Worm (Caenorhabditis elegans) whole organism, late embryonic: ENCODE data around the gene Y110A2AL.7.

Experiments used
- C38D4.7 ChIP-seq: fragments of 200-800 bp; sonication (Bioruptor generic); optimal IDR thresholded peaks from 2 replicates; lab custom pipeline; 2018; ENCODE audit warnings: mild to moderate bottlenecking, missing genetic modification characterization, moderate library complexity, missing compliant biosample characterization
- F13H6.1 ChIP-seq: sonication (generic microtip); optimal IDR thresholded peaks from 2 replicates; lab custom pipeline; 2016; ENCODE audit warnings: missing genetic modification characterization, missing compliant biosample characterization
- K09A11.1 ChIP-seq: sonication (generic microtip); optimal IDR thresholded peaks from 2 replicates; lab custom pipeline; 2017; ENCODE audit warnings: antibody characterized with exemption, mild to moderate bottlenecking, missing genetic modification characterization, missing compliant biosample characterization; ENCODE audit not compliant: insufficient read depth
- T23F11.4 ChIP-seq: fragments of 200-800 bp; sonication (Bioruptor generic); optimal IDR thresholded peaks from 2 replicates; lab custom pipeline; 2018; ENCODE audit warnings: mild to moderate bottlenecking, missing genetic modification characterization, missing compliant biosample characterization
- Y22D7AL.16 ChIP-seq: sonication (generic microtip); optimal IDR thresholded peaks from 2 replicates; lab custom pipeline; 2016; ENCODE audit warnings: missing genetic modification characterization, missing compliant biosample characterization
- ahr-1 ChIP-seq: sonication (generic microtip); optimal IDR thresholded peaks from 2 replicates; lab custom pipeline; 2016; ENCODE audit warnings: missing genetic modification characterization, missing compliant biosample characterization
- ama-1 ChIP-seq: fragments of 150-350 bp; optimal IDR thresholded peaks from 2 replicates; lab custom pipeline; 2014
- ceh-18 ChIP-seq: sonication (generic microtip); optimal IDR thresholded peaks from 2 replicates; lab custom pipeline; 2016; ENCODE audit warnings: missing genetic modification characterization, missing compliant biosample characterization
- ceh-22 ChIP-seq: sonication (generic microtip); optimal IDR thresholded peaks from 2 replicates; lab custom pipeline; 2017; ENCODE audit warnings: missing biosample characterization, missing genetic modification characterization
- ceh-31 ChIP-seq: sonication (generic microtip); optimal IDR thresholded peaks from 2 replicates; lab custom pipeline; 2016; ENCODE audit warnings: missing genetic modification characterization, missing compliant biosample characterization
- ceh-34 ChIP-seq: sonication (generic microtip); optimal IDR thresholded peaks from 2 replicates; lab custom pipeline; 2016; ENCODE audit warnings: mild to moderate bottlenecking, missing genetic modification characterization, missing compliant biosample characterization
- ceh-45 ChIP-seq: fragments of 200-800 bp; sonication (Bioruptor generic); IDR thresholded peaks from 2 replicates; pipeline ENCODE4 v1.3.6; 2022; ENCODE audit warnings: missing genetic modification reagents, missing genetic modification characterization, missing compliant biosample characterization
- ceh-48 ChIP-seq: sonication (generic microtip); optimal IDR thresholded peaks from 2 replicates; lab custom pipeline; 2016; ENCODE audit warnings: missing genetic modification characterization, inconsistent platforms, missing compliant biosample characterization
- ceh-9 ChIP-seq: sonication (generic microtip); optimal IDR thresholded peaks from 2 replicates; lab custom pipeline; 2016; ENCODE audit warnings: mild to moderate bottlenecking, missing genetic modification characterization, inconsistent platforms, missing compliant biosample characterization
- che-1 ChIP-seq: sonication (generic microtip); optimal IDR thresholded peaks from 2 replicates; lab custom pipeline; 2016; ENCODE audit warnings: mild to moderate bottlenecking, missing genetic modification characterization, missing compliant biosample characterization
- dmd-4 ChIP-seq: sonication (generic microtip); optimal IDR thresholded peaks from 2 replicates; lab custom pipeline; 2016; ENCODE audit warnings: borderline replicate concordance, missing genetic modification characterization, missing compliant biosample characterization
- dve-1 ChIP-seq: sonication (generic microtip); optimal IDR thresholded peaks from 2 replicates; lab custom pipeline; 2017; ENCODE audit warnings: antibody characterized with exemption, mild to moderate bottlenecking, missing genetic modification characterization, missing compliant biosample characterization
- elt-4 ChIP-seq: sonication (generic microtip); optimal IDR thresholded peaks from 2 replicates; lab custom pipeline; 2016; ENCODE audit warnings: missing genetic modification characterization, missing compliant biosample characterization
- ets-4 ChIP-seq: sonication (generic microtip); optimal IDR thresholded peaks from 2 replicates; lab custom pipeline; 2016; ENCODE audit warnings: missing genetic modification characterization, missing compliant biosample characterization
- fax-1 ChIP-seq: sonication (generic microtip); optimal IDR thresholded peaks from 2 replicates; lab custom pipeline; 2016; ENCODE audit warnings: missing genotype, missing genetic modification characterization, missing compliant biosample characterization
- fkh-10 ChIP-seq: fragments of 150-350 bp; optimal IDR thresholded peaks from 2 replicates; lab custom pipeline; 2014; ENCODE audit warnings: missing biosample characterization, missing genetic modification reagents, missing genetic modification characterization
- fkh-6 ChIP-seq: sonication (generic microtip); optimal IDR thresholded peaks from 2 replicates; lab custom pipeline; 2016; ENCODE audit warnings: missing genetic modification characterization, missing compliant biosample characterization
- gmeb-2 ChIP-seq: sonication (generic microtip); optimal IDR thresholded peaks from 2 replicates; lab custom pipeline; 2016; ENCODE audit warnings: missing genetic modification characterization, inconsistent platforms, missing compliant biosample characterization
- hlh-13 ChIP-seq: fragments of 200-800 bp; sonication (Bioruptor generic); optimal IDR thresholded peaks from 2 replicates; lab custom pipeline; 2018; ENCODE audit warnings: mild to moderate bottlenecking, missing genetic modification characterization, missing compliant biosample characterization
- hlh-15 ChIP-seq: sonication (generic microtip); optimal IDR thresholded peaks from 2 replicates; lab custom pipeline; 2016; ENCODE audit warnings: missing genetic modification characterization, missing compliant biosample characterization
- hlh-6 ChIP-seq: sonication (generic microtip); optimal IDR thresholded peaks from 2 replicates; lab custom pipeline; 2016; ENCODE audit warnings: missing genotype, missing genetic modification characterization, missing compliant biosample characterization
- lin-11 ChIP-seq: fragments of 200-800 bp; sonication (Bioruptor generic); optimal IDR thresholded peaks from 2 replicates; lab custom pipeline; 2018; ENCODE audit warnings: mild to moderate bottlenecking, missing genetic modification characterization, missing compliant biosample characterization
- madf-2 ChIP-seq: sonication (generic microtip); optimal IDR thresholded peaks from 2 replicates; lab custom pipeline; 2017; ENCODE audit warnings: missing genetic modification characterization, missing compliant biosample characterization
- nfya-1 ChIP-seq: sonication (generic microtip); optimal IDR thresholded peaks from 2 replicates; lab custom pipeline; 2017; ENCODE audit warnings: missing genetic modification characterization, mild to moderate bottlenecking, missing compliant biosample characterization, antibody characterized with exemption, moderate library complexity
- nhr-232 ChIP-seq: sonication (generic microtip); optimal IDR thresholded peaks from 2 replicates; lab custom pipeline; 2016; ENCODE audit warnings: missing genetic modification characterization, missing compliant biosample characterization
- npax-4 ChIP-seq: sonication (generic microtip); optimal IDR thresholded peaks from 2 replicates; lab custom pipeline; 2016; ENCODE audit warnings: missing genetic modification characterization, missing compliant biosample characterization
- odd-2 ChIP-seq: sonication (generic microtip); optimal IDR thresholded peaks from 2 replicates; lab custom pipeline; 2017; ENCODE audit warnings: antibody characterized with exemption, mild to moderate bottlenecking, missing genetic modification characterization, missing compliant biosample characterization
- pax-1 ChIP-seq: fragments of 150-350 bp; optimal IDR thresholded peaks from 2 replicates; lab custom pipeline; 2014; ENCODE audit warnings: missing biosample characterization, missing genetic modification characterization
- pha-4 ChIP-seq: fragments of 150-350 bp; optimal IDR thresholded peaks from 2 replicates; lab custom pipeline; 2018; ENCODE audit warnings: missing biosample characterization, missing genetic modification reagents, missing genetic modification characterization
- pros-1 ChIP-seq: fragments of 150-350 bp; optimal IDR thresholded peaks from 2 replicates; lab custom pipeline; 2014; ENCODE audit warnings: missing biosample characterization, missing genetic modification reagents, missing genetic modification characterization
- ref-2 ChIP-seq: sonication (generic microtip); optimal IDR thresholded peaks from 2 replicates; lab custom pipeline; 2016; ENCODE audit warnings: missing genetic modification characterization, missing compliant biosample characterization
- sdc-2 ChIP-seq: sonication (generic microtip); optimal IDR thresholded peaks from 2 replicates; lab custom pipeline; 2016; ENCODE audit warnings: missing genotype, missing genetic modification characterization, missing compliant biosample characterization
- sox-2 ChIP-seq: fragments of 200-800 bp; sonication (Bioruptor generic); IDR thresholded peaks from 2 replicates; pipeline ENCODE4 v1.3.6; 2022; ENCODE audit warnings: missing genetic modification reagents, missing genetic modification characterization, missing compliant biosample characterization
- sox-4 ChIP-seq: sonication (generic microtip); optimal IDR thresholded peaks from 2 replicates; lab custom pipeline; 2017; ENCODE audit warnings: mild to moderate bottlenecking, missing genetic modification characterization, inconsistent platforms, missing compliant biosample characterization
- syd-9 ChIP-seq: sonication (generic microtip); optimal IDR thresholded peaks from 2 replicates; lab custom pipeline; 2016; ENCODE audit warnings: mild to moderate bottlenecking, missing genetic modification characterization, moderate library complexity, missing compliant biosample characterization
- tbx-2 ChIP-seq: sonication (generic microtip); optimal IDR thresholded peaks from 2 replicates; lab custom pipeline; 2016; ENCODE audit warnings: missing genetic modification characterization, missing compliant biosample characterization
- tbx-7 ChIP-seq: sonication (generic microtip); optimal IDR thresholded peaks from 2 replicates; lab custom pipeline; 2016; ENCODE audit warnings: missing genotype, missing genetic modification characterization, missing compliant biosample characterization
- unc-42 ChIP-seq: sonication (generic microtip); optimal IDR thresholded peaks from 2 replicates; lab custom pipeline; 2016; ENCODE audit warnings: missing genotype, missing genetic modification characterization, missing compliant biosample characterization
- unc-55 ChIP-seq: sonication (generic microtip); optimal IDR thresholded peaks from 2 replicates; lab custom pipeline; 2017; ENCODE audit warnings: missing biosample characterization, missing genetic modification reagents, missing genetic modification characterization
- unc-86 ChIP-seq: sonication (generic microtip); optimal IDR thresholded peaks from 2 replicates; lab custom pipeline; 2016; ENCODE audit warnings: missing genetic modification characterization, missing compliant biosample characterization

Y110A2AL.7 gene

DNA sequence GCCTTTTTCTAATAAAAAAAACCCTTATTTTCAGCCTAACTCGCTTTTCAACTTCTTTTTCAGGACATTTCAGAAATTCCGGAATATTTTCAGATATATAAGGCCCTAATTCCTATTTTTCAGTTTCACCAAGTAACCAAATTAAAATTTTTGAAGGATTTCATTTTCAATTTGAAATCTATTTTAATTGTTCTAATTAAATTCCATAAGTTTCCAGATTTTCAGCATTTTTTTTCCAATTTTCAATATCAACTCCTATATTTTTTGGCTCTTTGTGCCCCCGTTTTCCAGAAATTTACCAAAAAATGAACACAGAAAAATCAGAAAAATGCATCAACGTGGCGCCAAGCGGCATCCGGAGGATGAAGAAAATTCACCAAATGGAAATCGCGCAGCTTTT is 31.8 kb upstream of the Y110A2AL.7 start, which contains the start of gene Y110A2AL.1:
Gene Y110A2AL.1 (plus strand): TSS at position 301 of the 400 bp plus-strand sequence.
- TF ChIP-seq tbx-7 (tag; lab: Kevin White, UChicago) (no peak), F13H6.1 (tag; lab: Kevin White, UChicago) (no peak), ets-4 (no peak), hlh-13 (no peak), T23F11.4 (no peak), sdc-2 (no peak), Y22D7AL.16 (no peak), nhr-232 (tag; lab: Kevin White, UChicago) (no peak), dve-1 (tag; lab: Kevin White, UChicago) (no peak)

DNA sequence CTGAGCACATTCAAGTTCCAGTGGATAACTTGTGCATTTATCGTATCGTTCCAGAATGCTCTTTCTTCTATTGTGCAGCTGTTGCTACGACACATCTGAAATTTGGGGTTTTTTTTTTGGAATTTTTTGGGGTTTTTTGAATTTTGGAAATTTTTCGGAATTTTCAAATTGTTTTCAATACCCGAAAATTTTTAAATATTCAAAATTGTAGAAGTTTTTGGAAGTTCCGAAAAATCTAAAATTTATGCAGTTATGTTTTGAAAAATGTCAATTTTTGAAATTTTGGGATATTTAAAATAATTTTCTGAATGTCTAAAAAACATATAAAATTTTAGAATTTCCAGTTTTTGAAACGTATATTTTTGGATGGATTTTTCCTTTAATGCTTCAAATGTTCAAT is 28.8 kb upstream of the Y110A2AL.7 start, which contains the start of gene Y110A2AL.10:
Gene Y110A2AL.10 (minus strand): TSS at position 101 of the 400 bp plus-strand sequence.
- TF ChIP-seq ceh-48 (tag; lab: Kevin White, UChicago) = no peak
- no peak for TF ChIP-seq sox-2 (GFP tag; lab: Robert Waterston, UW)
- TF ChIP-seq madf-2 (tag; lab: Kevin White, UChicago) = no peak
- TF ChIP-seq ref-2 (tag; lab: Kevin White, UChicago) = no peak
- TF ChIP-seq fkh-6 = no peak
- no peak for TF ChIP-seq pros-1
- TF ChIP-seq Y22D7AL.16 = no peak
- TF ChIP-seq pha-4 (tag; lab: Kevin White, UChicago) = no peak

DNA sequence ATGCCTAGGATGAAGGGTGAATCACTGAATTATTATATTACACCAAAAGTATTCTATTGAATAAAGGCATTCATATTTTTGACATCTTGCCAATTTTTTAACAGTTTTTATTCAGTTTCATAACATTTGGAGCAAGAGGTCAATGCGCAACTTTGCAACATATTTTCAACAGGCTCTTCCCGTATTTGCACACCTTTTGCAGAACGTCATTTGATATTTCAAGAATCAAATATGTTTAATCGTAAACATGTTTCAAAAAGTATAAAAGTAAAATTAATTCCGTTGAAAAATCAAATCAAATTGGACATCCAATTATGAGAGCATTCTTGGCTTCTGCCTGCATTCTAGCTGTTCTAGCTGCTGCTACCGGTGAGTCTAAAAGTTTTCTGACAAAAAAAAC is 24.7 kb upstream of the Y110A2AL.7 start, which contains the start of gene Y110A2AL.2:
Gene Y110A2AL.2 (plus strand): TSS at position 301 of the 400 bp plus-strand sequence.
- TF ChIP-seq T23F11.4 (no peak), lin-11 (no peak), ahr-1 (tag; lab: Kevin White, UChicago) (no peak), ceh-18 (no peak), dmd-4 (tag; lab: Kevin White, UChicago) (no peak), ceh-9 (tag; lab: Kevin White, UChicago) (no peak), sdc-2 (no peak), ceh-22 (no peak), ama-1 (lab: Kevin White, UChicago) (no peak), unc-42 (tag; lab: Kevin White, UChicago) (no peak), tbx-2 (tag; lab: Kevin White, UChicago) (no peak), ceh-34 (no peak), ceh-45 (no peak)
- TF ChIP-seq, all 69 proteins: peak for 0

DNA sequence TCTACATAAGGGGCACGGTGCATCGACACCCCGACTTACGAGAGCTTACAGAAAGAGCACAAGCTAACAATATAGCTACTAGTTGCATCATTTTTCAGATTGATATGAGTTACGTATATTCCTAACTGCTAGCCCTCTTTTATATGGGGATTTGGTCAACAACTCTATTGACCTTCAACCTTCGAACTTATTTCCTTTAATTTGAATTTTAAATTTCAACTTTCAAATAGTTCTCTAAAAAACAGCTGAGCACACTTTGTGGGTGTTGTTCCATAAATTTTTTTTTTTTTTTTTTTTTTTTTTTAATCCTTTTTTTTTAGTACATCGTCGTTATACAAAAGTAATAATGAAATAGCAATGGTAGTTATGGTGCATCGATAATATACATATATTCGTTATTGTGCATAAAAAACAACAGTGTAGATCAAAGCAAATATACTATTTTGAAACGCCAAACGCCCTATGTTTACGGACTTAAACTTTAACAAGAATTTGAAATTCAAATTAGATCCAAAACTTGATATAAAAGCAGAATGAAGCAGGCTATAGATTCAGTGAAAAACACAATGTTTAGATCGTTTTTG is 23.6 kb upstream of the Y110A2AL.7 start, which contains the start of the genes Y110A2AL.9 and Y110A2AL.3:
Gene Y110A2AL.9 (minus strand): TSS at position 101 of the 584 bp plus-strand sequence.
Gene Y110A2AL.3 (plus strand): TSS at position 534 of the 584 bp plus-strand sequence.
- no peak for TF ChIP-seq syd-9
- TF ChIP-seq ceh-22 = no peak
- TF ChIP-seq Y22D7AL.16 = no peak
- TF ChIP-seq pax-1 (tag; lab: Kevin White, UChicago) = no peak
- TF ChIP-seq nfya-1 (tag; lab: Kevin White, UChicago) = no peak
- no peak for TF ChIP-seq sox-4 (tag; lab: Kevin White, UChicago)
- no peak for TF ChIP-seq npax-4 (tag; lab: Kevin White, UChicago)
- TF ChIP-seq ref-2 (tag; lab: Kevin White, UChicago) = no peak
- TF ChIP-seq elt-4 = no peak
- TF ChIP-seq fax-1 (tag; lab: Kevin White, UChicago) = no peak
- no peak for TF ChIP-seq gmeb-2 (tag; lab: Kevin White, UChicago)
- no peak for TF ChIP-seq fkh-6
- TF ChIP-seq lin-11 = no peak
- no peak for TF ChIP-seq C38D4.7

DNA sequence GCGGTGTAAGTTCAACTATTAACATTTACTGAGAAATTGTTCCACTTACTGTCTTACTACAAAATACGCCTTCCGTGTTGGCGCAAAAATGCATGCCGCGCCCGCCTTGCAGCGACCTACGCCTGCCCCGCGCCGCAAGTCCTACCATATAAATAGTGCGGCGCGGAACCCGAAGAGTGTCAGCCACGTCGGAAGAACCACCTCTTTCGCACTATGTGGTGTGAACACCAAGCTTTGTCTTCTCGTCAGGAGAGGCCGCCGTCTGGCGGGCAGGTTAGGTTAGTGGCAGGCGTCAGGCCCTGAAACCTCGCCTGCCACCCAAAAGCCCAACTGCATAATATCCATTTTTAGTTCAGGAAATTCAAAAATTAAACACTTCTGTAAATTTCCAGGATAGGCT is 22.4 kb upstream of the Y110A2AL.7 start:
- no peak for TF ChIP-seq ceh-18
- no peak for TF ChIP-seq sdc-2
- TF ChIP-seq fkh-10 (GFP tag; lab: Kevin White, UChicago) = no peak
- TF ChIP-seq K09A11.1 (tag; lab: Kevin White, UChicago) = no peak
- TF ChIP-seq sox-4 (tag; lab: Kevin White, UChicago) = no peak
- TF ChIP-seq hlh-15 = no peak
- no peak for TF ChIP-seq hlh-6 (tag; lab: Kevin White, UChicago)
- TF ChIP-seq unc-55 (GFP tag; lab: Kevin White, UChicago) = no peak
- no peak for TF ChIP-seq odd-2 (tag; lab: Kevin White, UChicago)
- no peak for TF ChIP-seq unc-86 (tag; lab: Kevin White, UChicago)
- no peak for TF ChIP-seq ceh-31 (tag; lab: Kevin White, UChicago)
- no peak for TF ChIP-seq che-1 (tag; lab: Kevin White, UChicago)
- TF ChIP-seq elt-4 = no peak
